Fruit fly (Drosophila melanogaster) whole organism, wandering third instar larva: ENCODE measurements around the gene lilli.
A peak's percentile ranks its signal among the peaks of the same experiment; 100 is the strongest.

ENCODE experiments used
- Abd-B ChIP-seq: fragments of >200 bp; optimal IDR thresholded peaks from 2 replicates; lab custom pipeline; 2017; ENCODE audit warnings: missing biosample characterization, missing genetic modification characterization
- CG32264 ChIP-seq: fragments of 200-800 bp; sonication (Bioruptor generic); optimal IDR thresholded peaks from 2 replicates; lab custom pipeline; 2016; ENCODE audit warnings: missing biosample characterization, missing genetic modification characterization
- CG9705 ChIP-seq: fragments of 200-800 bp; sonication (Bioruptor generic); optimal IDR thresholded peaks from 2 replicates; lab custom pipeline; 2018; ENCODE audit warnings: missing biosample characterization, mild to moderate bottlenecking, missing genetic modification characterization
- CrebA ChIP-seq: fragments of 200-800 bp; sonication (Bioruptor generic); optimal IDR thresholded peaks from 2 replicates; lab custom pipeline; 2016; ENCODE audit warnings: missing biosample characterization, mild to moderate bottlenecking, missing genetic modification characterization, borderline replicate concordance
- Dfd ChIP-seq: fragments of >200 bp; optimal IDR thresholded peaks from 2 replicates; lab custom pipeline; 2017; ENCODE audit warnings: missing biosample characterization, missing genetic modification characterization
- Dif ChIP-seq: fragments of 200-275, 200-300 bp; sonication (Bioruptor generic); optimal IDR thresholded peaks from 2 replicates; lab custom pipeline; 2018; ENCODE audit warnings: missing biosample characterization, missing genetic modification characterization; ENCODE audit not compliant: partially characterized antibody
- GATAd ChIP-seq: sonication (Bioruptor generic); optimal IDR thresholded peaks from 2 replicates; lab custom pipeline; 2016; ENCODE audit warnings: missing biosample characterization, missing genetic modification characterization
- HLH106 ChIP-seq: fragments of 200-800 bp; optimal IDR thresholded peaks from 3 replicates; lab custom pipeline; 2019; ENCODE audit warnings: missing biosample characterization, mild to moderate bottlenecking, missing genetic modification characterization, moderate library complexity
- Hnf4 ChIP-seq: fragments of 200-800 bp; sonication (Bioruptor generic); optimal IDR thresholded peaks from 2 replicates; lab custom pipeline; 2016; ENCODE audit warnings: missing biosample characterization, mild to moderate bottlenecking, missing genetic modification characterization
- Hr78 ChIP-seq: fragments of >200 bp; optimal IDR thresholded peaks from 2 replicates; lab custom pipeline; 2017; ENCODE audit warnings: missing biosample characterization, missing genetic modification characterization
- Hr83 ChIP-seq: fragments of 200-300 bp; sonication (Bioruptor generic); optimal IDR thresholded peaks from 2 replicates; lab custom pipeline; 2016; ENCODE audit warnings: missing biosample characterization, mild to moderate bottlenecking, missing genetic modification characterization, moderate library complexity; ENCODE audit not compliant: poor library complexity, severe bottlenecking
- Jra ChIP-seq: sonication (Bioruptor generic); optimal IDR thresholded peaks from 2 replicates; lab custom pipeline; 2016; ENCODE audit warnings: missing biosample characterization, missing genetic modification characterization
- Mio ChIP-seq: sonication (Bioruptor generic); optimal IDR thresholded peaks from 2 replicates; lab custom pipeline; 2016; ENCODE audit warnings: missing biosample characterization, missing genetic modification characterization
- Myc ChIP-seq: fragments of >200 bp; optimal IDR thresholded peaks from 2 replicates; lab custom pipeline; 2017
- N ChIP-seq: fragments of >200 bp; optimal IDR thresholded peaks from 2 replicates; lab custom pipeline; 2018; ENCODE audit warnings: missing biosample characterization, missing external identifiers, missing genetic modification characterization
- OdsH ChIP-seq: fragments of 200-800 bp; sonication (Bioruptor generic); optimal IDR thresholded peaks from 2 replicates; lab custom pipeline; 2016; ENCODE audit warnings: missing biosample characterization, mild to moderate bottlenecking, missing genetic modification characterization
- Rel ChIP-seq, 2 experiments: fragments of 200-800 bp; sonication (Bioruptor generic) in 1 of 2; optimal IDR thresholded peaks; 2 replicates in 1 of 2; 3 replicates in 1 of 2; lab custom pipeline; 2016 to 2019; ENCODE audit warnings: mild to moderate bottlenecking in 2 of 2, missing biosample characterization in 2 of 2, missing genetic modification characterization in 2 of 2, moderate library complexity in 1 of 2
- Sp1 ChIP-seq: fragments of 200-800 bp; sonication (Bioruptor generic); optimal IDR thresholded peaks from 3 replicates; lab custom pipeline; 2019; ENCODE audit warnings: missing biosample characterization, mild to moderate bottlenecking, missing genetic modification characterization, moderate library complexity
- Vsx2 ChIP-seq: fragments of 200-300, 225-300 bp; sonication (Bioruptor generic); optimal IDR thresholded peaks from 2 replicates; lab custom pipeline; 2018; ENCODE audit warnings: missing biosample characterization, missing genetic modification characterization; ENCODE audit not compliant: partially characterized antibody
- br ChIP-seq: fragments of 200-800 bp; sonication (Bioruptor generic); optimal IDR thresholded peaks from 2 replicates; lab custom pipeline; 2016; ENCODE audit warnings: missing biosample characterization, missing genetic modification characterization
- brk ChIP-seq: fragments of 200-800 bp; sonication (Bioruptor generic); optimal IDR thresholded peaks from 2 replicates; lab custom pipeline; 2016; ENCODE audit warnings: missing biosample characterization, mild to moderate bottlenecking, missing genetic modification characterization
- dl ChIP-seq, 2 experiments: fragments of 175-275, 200-275 bp in 1 of 2; fragments of 200-275 bp in 1 of 2; sonication (Bioruptor generic); optimal IDR thresholded peaks; lab custom pipeline; 2018; ENCODE audit warnings: mild to moderate bottlenecking in 2 of 2, missing biosample characterization in 2 of 2, missing genetic modification characterization in 2 of 2, moderate library complexity in 2 of 2; ENCODE audit not compliant: partially characterized antibody in 2 of 2, insufficient read depth in 1 of 2
- dmrt93B ChIP-seq: fragments of 200-800 bp; sonication (Bioruptor generic); optimal IDR thresholded peaks from 2 replicates; lab custom pipeline; 2018; ENCODE audit warnings: missing biosample characterization, mild to moderate bottlenecking, missing genetic modification characterization
- dsf ChIP-seq: sonication (Bioruptor generic); optimal IDR thresholded peaks from 2 replicates; lab custom pipeline; 2016; ENCODE audit warnings: missing biosample characterization, missing genetic modification characterization, borderline replicate concordance
- ey ChIP-seq: fragments of 200-800 bp; sonication (Bioruptor generic); optimal IDR thresholded peaks from 2 replicates; lab custom pipeline; 2016; ENCODE audit warnings: missing biosample characterization, missing genetic modification characterization
- foxo ChIP-seq, 2 experiments: fragments of 200-800 bp; sonication (Bioruptor generic); optimal IDR thresholded peaks; 2 replicates in 1 of 2; 3 replicates in 1 of 2; lab custom pipeline; 2016 to 2017; ENCODE audit warnings: missing biosample characterization in 2 of 2, missing genetic modification characterization in 2 of 2
- fru ChIP-seq: fragments of 200-800 bp; sonication (Bioruptor generic); optimal IDR thresholded peaks from 3 replicates; lab custom pipeline; 2016; ENCODE audit warnings: missing biosample characterization, mild to moderate bottlenecking, missing genetic modification characterization
- h ChIP-seq: fragments of 200-800 bp; sonication (Bioruptor generic); optimal IDR thresholded peaks from 3 replicates; lab custom pipeline; 2016; ENCODE audit warnings: missing biosample characterization, mild to moderate bottlenecking, missing genetic modification characterization
- jim ChIP-seq: fragments of 175-275, 200-325 bp; sonication (Bioruptor generic); optimal IDR thresholded peaks from 2 replicates; lab custom pipeline; 2016; ENCODE audit warnings: missing biosample characterization, mild to moderate bottlenecking, missing genetic modification characterization
- lola ChIP-seq: fragments of >200 bp; optimal IDR thresholded peaks from 2 replicates; lab custom pipeline; 2017; ENCODE audit warnings: missing biosample characterization, missing genetic modification characterization
- pan ChIP-seq: fragments of >200 bp; optimal IDR thresholded peaks from 2 replicates; lab custom pipeline; 2017
- psq ChIP-seq: fragments of 200-800 bp; sonication (Bioruptor generic); optimal IDR thresholded peaks from 3 replicates; lab custom pipeline; 2017; ENCODE audit warnings: missing biosample characterization, mild to moderate bottlenecking, missing genetic modification characterization, moderate library complexity
- rgr ChIP-seq: fragments of 200-800 bp; sonication (Bioruptor generic); optimal IDR thresholded peaks from 3 replicates; lab custom pipeline; 2016; ENCODE audit warnings: missing biosample characterization, mild to moderate bottlenecking, missing genetic modification characterization
- sage ChIP-seq: fragments of 200-800 bp; sonication (Bioruptor generic); optimal IDR thresholded peaks from 2 replicates; lab custom pipeline; 2016; ENCODE audit warnings: missing biosample characterization, mild to moderate bottlenecking, missing genetic modification characterization
- sv ChIP-seq: fragments of 200-800 bp; sonication (Bioruptor generic); optimal IDR thresholded peaks from 3 replicates; lab custom pipeline; 2016; ENCODE audit warnings: missing biosample characterization, missing genetic modification characterization
- tai ChIP-seq: sonication (Bioruptor generic); optimal IDR thresholded peaks from 2 replicates; lab custom pipeline; 2016; ENCODE audit warnings: missing biosample characterization, missing genetic modification characterization
- usp ChIP-seq: fragments of >200 bp; optimal IDR thresholded peaks from 2 replicates; lab custom pipeline; 2017; ENCODE audit warnings: missing biosample characterization, missing genetic modification characterization
- woc ChIP-seq: sonication (Bioruptor generic); optimal IDR thresholded peaks from 2 replicates; lab custom pipeline; 2016; ENCODE audit warnings: missing biosample characterization, mild to moderate bottlenecking, missing genetic modification characterization

Gene lilli

dm6 chr2L:2856960-2857584 is 28.7 kb upstream of the lilli start, which contains the start of gene CG2991:
Gene CG2991, plus strand, starts transcription at chr2L:2857164.
- no peak for TF ChIP-seq jim (GFP tag; lab: Kevin White, UChicago)
- no peak for TF ChIP-seq OdsH
- TF ChIP-seq tai (GFP tag; lab: Kevin White, UChicago) = peak; percentile 64
- TF ChIP-seq br (GFP tag; lab: Kevin White, UChicago) = peak; percentile 3
- no peak for TF ChIP-seq N (GFP tag; lab: Kevin White, UChicago)
- no peak for TF ChIP-seq CrebA
- TF ChIP-seq dsf (GFP tag; lab: Kevin White, UChicago) = peak; percentile 11
- TF ChIP-seq sv = no peak
- peak; percentile 33 for TF ChIP-seq CG9705 (GFP tag; lab: Kevin White, UChicago)
- peak; percentile 53 for TF ChIP-seq h
- TF ChIP-seq Rel (GFP tag; optimal IDR thresholded peaks at IDR 0.05; lab: Kevin White, UChicago) = no peak
- peak; percentile 65 for TF ChIP-seq Rel (tag; optimal IDR thresholded peaks at IDR 0.05; lab: Kevin White, UChicago)
- peak; percentile 43 for TF ChIP-seq Sp1 (GFP tag; lab: Kevin White, UChicago)
- TF ChIP-seq brk (GFP tag; lab: Kevin White, UChicago) = peak; percentile 28
- peak; percentile 20 for TF ChIP-seq ey (GFP tag; lab: Kevin White, UChicago)
- TF ChIP-seq foxo (GFP tag; optimal IDR thresholded peaks at IDR 0.05; lab: Kevin White, UChicago) = peak; percentile 31 to 48
- no peak for TF ChIP-seq GATAd (GFP tag; lab: Kevin White, UChicago)
- peak; percentile 63 for TF ChIP-seq sage
- TF ChIP-seq rgr (GFP tag; lab: Kevin White, UChicago) = peak; percentile 12
- TF ChIP-seq Hnf4 = peak; percentile 57
- peak; percentile 31 for TF ChIP-seq woc
- TF ChIP-seq usp = no peak
- peak; percentile 26 for TF ChIP-seq Jra
- TF ChIP-seq dmrt93B (GFP tag; lab: Kevin White, UChicago) = no peak
- peak; percentile 73 for TF ChIP-seq Hr83
- TF ChIP-seq psq (GFP tag; lab: Kevin White, UChicago) = no peak
- TF ChIP-seq Dfd = no peak
- no peak for TF ChIP-seq CG32264 (GFP tag; lab: Kevin White, UChicago)
- TF ChIP-seq Myc = no peak
- peak; percentile 32 for TF ChIP-seq HLH106
- no peak for TF ChIP-seq lola (GFP tag; lab: Kevin White, UChicago)
- TF ChIP-seq Dif (GFP tag; lab: Kevin White, UChicago) = no peak
- TF ChIP-seq, all 38 proteins: peak for 17

DNA sequence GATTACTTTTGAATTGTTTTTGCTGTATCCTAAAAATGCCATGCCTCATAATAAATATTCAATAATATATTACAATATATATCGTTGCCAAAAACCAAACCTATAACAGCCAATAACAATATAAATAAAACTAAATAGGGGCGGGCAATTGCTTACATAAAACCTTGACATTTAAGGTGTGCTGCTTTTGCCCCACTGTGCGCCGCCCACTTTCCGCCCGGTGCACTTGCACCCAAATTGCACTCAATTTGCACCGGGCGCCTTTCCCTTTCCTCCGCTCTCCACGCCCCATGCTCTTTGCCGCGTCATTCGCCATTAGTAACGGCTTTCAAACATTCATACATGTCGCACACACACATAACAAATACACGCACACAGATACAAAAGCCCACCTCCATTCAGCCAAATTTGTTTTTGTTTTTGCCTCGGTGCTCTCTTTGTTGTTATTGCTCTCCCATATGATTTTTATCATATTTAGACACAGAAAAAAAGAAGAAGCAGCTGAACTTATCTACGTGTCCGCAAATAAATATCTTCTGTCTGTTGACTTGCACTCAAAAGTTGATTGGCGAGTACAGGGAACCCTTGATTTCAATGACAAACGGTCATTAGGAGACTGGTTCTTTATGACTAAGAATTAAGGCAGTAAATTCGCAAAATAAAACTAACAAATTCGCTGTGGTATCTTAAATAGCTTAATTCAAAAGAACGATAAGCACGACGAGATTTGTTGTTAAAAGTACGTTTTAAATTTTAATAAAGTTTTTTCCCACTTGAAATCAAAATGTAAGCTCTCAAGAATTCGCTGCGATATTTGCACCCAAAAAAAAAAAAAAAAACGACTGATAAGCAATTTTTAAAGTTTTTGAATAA is 27.6 kb upstream of the lilli start:
- TF ChIP-seq CG32264 (GFP tag; lab: Kevin White, UChicago) (peak; percentile 23), tai (GFP tag; lab: Kevin White, UChicago) (peak; percentile 45), sv (no peak), foxo (GFP tag; optimal IDR thresholded peaks at IDR 0.05; lab: Kevin White, UChicago) (peak in 1 of 2 experiments; percentile 41), Dif (GFP tag; lab: Kevin White, UChicago) (no peak), Myc (no peak), Dfd (peak; percentile 15), Jra (peak; percentile 43), Rel (GFP tag; optimal IDR thresholded peaks at IDR 0.05; lab: Kevin White, UChicago) (no peak), Rel (tag; optimal IDR thresholded peaks at IDR 0.05; lab: Kevin White, UChicago) (peak; percentile 17), HLH106 (peak; percentile 18), Vsx2 (GFP tag; lab: Kevin White, UChicago) (no peak), Abd-B (GFP tag; lab: Kevin White, UChicago) (no peak), Hr78 (GFP tag; lab: Kevin White, UChicago) (no peak), h (peak; percentile 39), woc (peak; percentile 47), psq (GFP tag; lab: Kevin White, UChicago) (no peak), jim (GFP tag; lab: Kevin White, UChicago) (no peak), brk (GFP tag; lab: Kevin White, UChicago) (no peak), rgr (GFP tag; lab: Kevin White, UChicago) (peak; percentile 22), br (GFP tag; lab: Kevin White, UChicago) (peak; percentile 33), lola (GFP tag; lab: Kevin White, UChicago) (no peak), usp (no peak), GATAd (GFP tag; lab: Kevin White, UChicago) (no peak), ey (GFP tag; lab: Kevin White, UChicago) (peak; percentile 41), Hr83 (peak; percentile 32), dmrt93B (GFP tag; lab: Kevin White, UChicago) (no peak), Mio (GFP tag; lab: Kevin White, UChicago) (no peak), Hnf4 (peak; percentile 17), sage (no peak), N (GFP tag; lab: Kevin White, UChicago) (no peak), Sp1 (GFP tag; lab: Kevin White, UChicago) (peak; percentile 2), dl (GFP tag; optimal IDR thresholded peaks at IDR 0.05; lab: Kevin White, UChicago; ENCODE audit: insufficient read depth in 1 of 2, partially characterized antibody in 2 of 2) (peak in 1 of 2 experiments; percentile 2), pan (lab: Kevin White, UChicago) (no peak), fru (GFP tag; lab: Kevin White, UChicago) (peak; percentile 3), CG9705 (GFP tag; lab: Kevin White, UChicago) (no peak), OdsH (peak; percentile 24), dsf (GFP tag; lab: Kevin White, UChicago) (no peak), CrebA (peak; percentile 51)
- TF ChIP-seq, all 38 proteins: peak for 19
